Worm (Caenorhabditis elegans) whole organism, L2 larva: ENCODE results near the gene col-36.
A peak's percentile ranks its signal among the peaks of the same experiment; 100 is the strongest.

Source experiments
- C34F6.9 ChIP-seq: fragments of 150-350 bp; optimal IDR thresholded peaks from 2 replicates; lab custom pipeline; 2014; ENCODE audit warnings: missing biosample characterization, missing genetic modification characterization
- F13H6.1 ChIP-seq: sonication (generic microtip); optimal IDR thresholded peaks from 2 replicates; lab custom pipeline; 2016; ENCODE audit warnings: missing genetic modification characterization, missing compliant biosample characterization
- R02D3.7 ChIP-seq: fragments of 150-350 bp; optimal IDR thresholded peaks from 2 replicates; lab custom pipeline; 2014; ENCODE audit warnings: missing biosample characterization, missing genetic modification characterization
- Y55F3AM.14 ChIP-seq: fragments of 200-800 bp; sonication (Bioruptor generic); optimal IDR thresholded peaks from 2 replicates; lab custom pipeline; 2018; ENCODE audit warnings: mild to moderate bottlenecking, missing genetic modification characterization, missing compliant biosample characterization
- ZK546.5 ChIP-seq: sonication (generic microtip); optimal IDR thresholded peaks from 2 replicates; lab custom pipeline; 2017; ENCODE audit warnings: missing biosample characterization, missing genetic modification characterization
- alr-1 ChIP-seq: fragments of 150-350 bp; optimal IDR thresholded peaks from 2 replicates; lab custom pipeline; 2014; ENCODE audit warnings: missing biosample characterization, missing genetic modification characterization
- aly-2 ChIP-seq: fragments of 150-350 bp; optimal IDR thresholded peaks from 2 replicates; lab custom pipeline; 2014; ENCODE audit warnings: missing biosample characterization, missing genetic modification characterization
- ama-1 ChIP-seq: fragments of 150-350 bp; optimal IDR thresholded peaks from 2 replicates; lab custom pipeline; 2018; ENCODE audit warnings: inconsistent platforms
- blmp-1 ChIP-seq: sonication (generic microtip); optimal IDR thresholded peaks from 2 replicates; lab custom pipeline; 2017; ENCODE audit warnings: missing genetic modification characterization, mild to moderate bottlenecking, missing compliant biosample characterization, antibody characterized with exemption, moderate library complexity; ENCODE audit not compliant: insufficient read depth
- ceh-16 ChIP-seq: fragments of 150-350 bp; optimal IDR thresholded peaks from 2 replicates; lab custom pipeline; 2014; ENCODE audit warnings: missing biosample characterization, missing genetic modification characterization
- ceh-82 ChIP-seq: fragments of 150-350 bp; optimal IDR thresholded peaks from 2 replicates; lab custom pipeline; 2014; ENCODE audit warnings: missing biosample characterization, missing genetic modification characterization
- crh-2 ChIP-seq: sonication (generic microtip); optimal IDR thresholded peaks from 2 replicates; lab custom pipeline; 2017; ENCODE audit warnings: missing biosample characterization, missing genetic modification characterization
- dmd-4 ChIP-seq: sonication (generic microtip); optimal IDR thresholded peaks from 2 replicates; lab custom pipeline; 2017; ENCODE audit warnings: missing biosample characterization, missing genetic modification characterization
- egl-27 ChIP-seq: sonication (generic microtip); optimal IDR thresholded peaks from 3 replicates; lab custom pipeline; 2017; ENCODE audit warnings: missing biosample characterization, missing genetic modification reagents, missing genetic modification characterization
- elt-1 ChIP-seq: fragments of 150-350 bp; optimal IDR thresholded peaks from 2 replicates; lab custom pipeline; 2014; ENCODE audit warnings: missing biosample characterization, missing genetic modification characterization
- elt-3 ChIP-seq: sonication (generic microtip); optimal IDR thresholded peaks from 2 replicates; lab custom pipeline; 2017; ENCODE audit warnings: missing biosample characterization, missing genetic modification characterization
- fos-1 ChIP-seq: fragments of 150-350 bp; optimal IDR thresholded peaks from 2 replicates; lab custom pipeline; 2014; ENCODE audit warnings: missing biosample characterization, missing genetic modification characterization
- gmeb-1 ChIP-seq: fragments of 150-350 bp; optimal IDR thresholded peaks from 2 replicates; lab custom pipeline; 2014; ENCODE audit warnings: missing biosample characterization, missing genetic modification characterization
- lin-11 ChIP-seq: fragments of 150-350 bp; sonication (generic microtip); optimal IDR thresholded peaks from 2 replicates; lab custom pipeline; 2014; ENCODE audit warnings: missing biosample characterization, missing genetic modification characterization, inconsistent platforms, mixed read lengths
- lin-13 ChIP-seq: fragments of 150-350 bp; optimal IDR thresholded peaks from 2 replicates; lab custom pipeline; 2014; ENCODE audit warnings: missing biosample characterization, missing genetic modification reagents, missing genetic modification characterization
- lin-39 ChIP-seq: fragments of 150-350 bp; optimal IDR thresholded peaks from 2 replicates; lab custom pipeline; 2014; ENCODE audit warnings: missing biosample characterization, missing genetic modification reagents, missing genetic modification characterization
- lsy-2 ChIP-seq, 2 experiments: fragments of 150-350 bp in 1 of 2; sonication (generic microtip) in 1 of 2; optimal IDR thresholded peaks; 2 replicates each; lab custom pipeline; 2014 to 2017; ENCODE audit warnings: missing biosample characterization in 2 of 2, missing genetic modification characterization in 2 of 2
- mab-5 ChIP-seq: fragments of 150-350 bp; optimal IDR thresholded peaks from 2 replicates; lab custom pipeline; 2014; ENCODE audit warnings: missing biosample characterization, missing genetic modification characterization
- mbf-1 ChIP-seq: sonication (generic microtip); optimal IDR thresholded peaks from 2 replicates; lab custom pipeline; 2017; ENCODE audit warnings: missing biosample characterization, missing genetic modification characterization
- mdl-1 ChIP-seq, 2 experiments: fragments of 150-350 bp in 1 of 2; sonication (generic microtip) in 1 of 2; optimal IDR thresholded peaks; 2 replicates each; lab custom pipeline; 2017; ENCODE audit warnings: missing biosample characterization in 2 of 2, missing genetic modification characterization in 2 of 2
- nhr-10 ChIP-seq: sonication (generic microtip); optimal IDR thresholded peaks from 2 replicates; lab custom pipeline; 2017; ENCODE audit warnings: missing biosample characterization, missing genetic modification characterization
- nhr-11 ChIP-seq: fragments of 150-350 bp; optimal IDR thresholded peaks from 2 replicates; lab custom pipeline; 2014; ENCODE audit warnings: missing biosample characterization, missing genetic modification characterization
- nhr-12 ChIP-seq: fragments of 150-350 bp; optimal IDR thresholded peaks from 2 replicates; lab custom pipeline; 2014; ENCODE audit warnings: missing biosample characterization, missing genetic modification characterization
- nhr-129 ChIP-seq: fragments of 150-350 bp; optimal IDR thresholded peaks from 2 replicates; lab custom pipeline; 2014; ENCODE audit warnings: missing biosample characterization, missing genetic modification characterization
- nhr-21 ChIP-seq: fragments of 150-350 bp; optimal IDR thresholded peaks from 2 replicates; lab custom pipeline; 2014; ENCODE audit warnings: missing biosample characterization, missing genetic modification characterization
- nhr-23 ChIP-seq: fragments of 150-350 bp; optimal IDR thresholded peaks from 2 replicates; lab custom pipeline; 2014; ENCODE audit warnings: missing biosample characterization, missing genetic modification reagents, missing genetic modification characterization
- nhr-237 ChIP-seq: fragments of 150-350 bp; optimal IDR thresholded peaks from 2 replicates; lab custom pipeline; 2014; ENCODE audit warnings: missing biosample characterization, missing genetic modification characterization
- nhr-25 ChIP-seq: fragments of 150-350 bp; sonication (generic microtip); optimal IDR thresholded peaks from 3 replicates; lab custom pipeline; 2014; ENCODE audit warnings: missing biosample characterization, missing genetic modification characterization
- nhr-6 ChIP-seq: fragments of 150-350 bp; optimal IDR thresholded peaks from 2 replicates; lab custom pipeline; 2014; ENCODE audit warnings: missing biosample characterization, missing genetic modification characterization
- nhr-77 ChIP-seq: fragments of 150-350 bp; optimal IDR thresholded peaks from 2 replicates; lab custom pipeline; 2014; ENCODE audit warnings: missing biosample characterization, missing genetic modification characterization
- peb-1 ChIP-seq: fragments of 150-350 bp; optimal IDR thresholded peaks from 2 replicates; lab custom pipeline; 2014; ENCODE audit warnings: missing biosample characterization, missing genetic modification characterization
- sem-4 ChIP-seq: fragments of 150-350 bp; optimal IDR thresholded peaks from 2 replicates; lab custom pipeline; 2014; ENCODE audit warnings: missing biosample characterization, missing genetic modification reagents, missing genetic modification characterization
- skn-1 ChIP-seq: sonication (generic microtip); optimal IDR thresholded peaks from 2 replicates; lab custom pipeline; 2017; ENCODE audit warnings: missing biosample characterization, missing genetic modification characterization
- sma-3 ChIP-seq: sonication (generic microtip); optimal IDR thresholded peaks from 2 replicates; lab custom pipeline; 2016; ENCODE audit warnings: missing genetic modification reagents, missing genetic modification characterization, missing compliant biosample characterization
- sma-9 ChIP-seq, 2 experiments: fragments of 150-350 bp in 1 of 2; sonication (generic microtip) in 1 of 2; optimal IDR thresholded peaks; 2 replicates each; lab custom pipeline; 2014 to 2016; ENCODE audit warnings: missing genetic modification characterization in 2 of 2, mild to moderate bottlenecking in 1 of 2, missing biosample characterization in 1 of 2, missing compliant biosample characterization in 1 of 2, missing genetic modification reagents in 1 of 2, moderate library complexity in 1 of 2
- snpc-4 ChIP-seq: fragments of 150-350 bp; optimal IDR thresholded peaks from 2 replicates; lab custom pipeline; 2014; ENCODE audit warnings: missing biosample characterization, missing genetic modification characterization
- unc-39 ChIP-seq: fragments of 150-350 bp; optimal IDR thresholded peaks from 2 replicates; lab custom pipeline; 2014; ENCODE audit warnings: missing biosample characterization, missing genetic modification characterization
- unc-55 ChIP-seq: fragments of 150-350 bp; sonication (generic microtip); optimal IDR thresholded peaks from 3 replicates; lab custom pipeline; 2014; ENCODE audit warnings: missing biosample characterization, missing genetic modification reagents, missing genetic modification characterization
- unc-62 ChIP-seq: fragments of 150-350 bp; optimal IDR thresholded peaks from 2 replicates; lab custom pipeline; 2014; ENCODE audit warnings: missing biosample characterization, missing genetic modification reagents, missing genetic modification characterization
- zag-1 ChIP-seq: fragments of 150-350 bp; optimal IDR thresholded peaks from 2 replicates; lab custom pipeline; 2014; ENCODE audit warnings: missing biosample characterization, missing genetic modification characterization
- ztf-1 ChIP-seq: fragments of 200-800 bp; sonication (Bioruptor generic); conservative IDR thresholded peaks from 2 replicates; pipeline ENCODE4 v1.3.6; 2022; ENCODE audit warnings: missing genetic modification characterization, missing compliant biosample characterization
- ztf-11 ChIP-seq: sonication (generic microtip); optimal IDR thresholded peaks from 2 replicates; lab custom pipeline; 2017; ENCODE audit warnings: missing biosample characterization, missing genetic modification characterization
- ztf-4 ChIP-seq: fragments of 150-350 bp; optimal IDR thresholded peaks from 2 replicates; lab custom pipeline; 2014; ENCODE audit warnings: missing biosample characterization, missing genetic modification characterization

col-36 gene

ce11 chrII:7186117-7186516 is 17.5 kb upstream of the col-36 start:
- TF ChIP-seq fos-1 (no peak), ztf-4 (tag; lab: Kevin White, UChicago) (no peak), nhr-11 (tag; lab: Kevin White, UChicago) (no peak), peb-1 (no peak), ceh-16 (tag; lab: Kevin White, UChicago) (no peak), mdl-1 (tag; optimal IDR thresholded peaks at IDR 0.05; lab: Kevin White, UChicago) (no peak), R02D3.7 (tag; lab: Kevin White, UChicago) (no peak), nhr-237 (tag; lab: Kevin White, UChicago) (no peak), ama-1 (lab: Kevin White, UChicago) (no peak), elt-3 (tag; lab: Kevin White, UChicago) (no peak), aly-2 (tag; lab: Kevin White, UChicago) (no peak), lin-11 (tag; lab: Kevin White, UChicago) (no peak), nhr-6 (tag; lab: Kevin White, UChicago) (no peak), snpc-4 (tag; lab: Kevin White, UChicago) (no peak)

- TF ChIP-seq crh-2 (tag; lab: Kevin White, UChicago) (peak; percentile 35), snpc-4 (tag; lab: Kevin White, UChicago) (peak; percentile 22), nhr-129 (tag; lab: Kevin White, UChicago) (peak; percentile 76), nhr-25 (tag; lab: Kevin White, UChicago) (no peak), nhr-12 (tag; lab: Kevin White, UChicago) (no peak), lin-13 (peak; percentile 73), peb-1 (no peak), elt-3 (tag; lab: Kevin White, UChicago) (no peak), lin-11 (tag; lab: Kevin White, UChicago) (peak; percentile 81), ztf-1 (GFP tag; lab: Robert Waterston, UW) (no peak), dmd-4 (tag; lab: Kevin White, UChicago) (no peak), fos-1 (peak; percentile 54), egl-27 (tag; lab: Kevin White, UChicago) (peak; percentile 31), gmeb-1 (tag; lab: Kevin White, UChicago) (peak; percentile 68), unc-55 (peak; percentile 74), nhr-23 (tag; lab: Kevin White, UChicago) (no peak), mab-5 (tag; lab: Kevin White, UChicago) (peak; percentile 56), sem-4 (tag; lab: Kevin White, UChicago) (peak; percentile 56), mdl-1 (tag; optimal IDR thresholded peaks at IDR 0.05; lab: Kevin White, UChicago) (peak in 1 of 2 experiments; percentile 30), blmp-1 (tag; lab: Kevin White, UChicago) (peak; percentile 25), ceh-16 (tag; lab: Kevin White, UChicago) (peak; percentile 41), unc-39 (tag; lab: Kevin White, UChicago) (no peak), unc-62 (GFP tag; lab: Kevin White, UChicago) (no peak), F13H6.1 (tag; lab: Kevin White, UChicago) (peak; percentile 65), R02D3.7 (tag; lab: Kevin White, UChicago) (no peak), lsy-2 (tag; optimal IDR thresholded peaks at IDR 0.05; lab: Kevin White, UChicago) (peak; percentile 7 to 61), nhr-77 (no peak), elt-1 (tag; lab: Kevin White, UChicago) (no peak), zag-1 (tag; lab: Kevin White, UChicago) (peak; percentile 15), ZK546.5 (tag; lab: Kevin White, UChicago) (no peak), ama-1 (lab: Kevin White, UChicago) (no peak), lin-39 (tag; lab: Kevin White, UChicago) (no peak), skn-1 (tag; lab: Kevin White, UChicago) (no peak), mbf-1 (tag; lab: Kevin White, UChicago) (no peak), nhr-237 (tag; lab: Kevin White, UChicago) (no peak), nhr-11 (tag; lab: Kevin White, UChicago) (no peak), ceh-82 (tag; lab: Kevin White, UChicago) (no peak), nhr-21 (tag; lab: Kevin White, UChicago) (peak; percentile 74), ztf-4 (tag; lab: Kevin White, UChicago) (peak; percentile 60), C34F6.9 (peak; percentile 67), Y55F3AM.14 (GFP tag; lab: Kevin White, UChicago) (peak; percentile 63), sma-3 (GFP tag; lab: Kevin White, UChicago) (peak; percentile 55), ztf-11 (no peak), alr-1 (no peak), aly-2 (tag; lab: Kevin White, UChicago) (no peak), nhr-10 (tag; lab: Kevin White, UChicago) (no peak), sma-9 (GFP tag; optimal IDR thresholded peaks at IDR 0.05; lab: Kevin White, UChicago) (peak; percentile 84), sma-9 (tag; optimal IDR thresholded peaks at IDR 0.05; lab: Kevin White, UChicago) (no peak), nhr-6 (tag; lab: Kevin White, UChicago) (no peak)
These were observed 15.1 kb upstream of the col-36 start, which contains the start of gene pdl-1 for ce11 chrII:7183493-7184272. TSS of gene pdl-1 (plus strand) at chrII:7183801.
